Worm (Caenorhabditis elegans) whole organism, late embryonic: ENCODE measurements around the gene let-756.
A peak's percentile ranks its signal among the peaks of the same experiment; 100 is the strongest.

Experiments used
- C08G9.2 ChIP-seq: sonication (generic microtip); optimal IDR thresholded peaks from 2 replicates; lab custom pipeline; 2016; ENCODE audit warnings: mild to moderate bottlenecking, missing genetic modification characterization, moderate library complexity, missing compliant biosample characterization
- F13H6.1 ChIP-seq: sonication (generic microtip); optimal IDR thresholded peaks from 2 replicates; lab custom pipeline; 2016; ENCODE audit warnings: missing genetic modification characterization, missing compliant biosample characterization
- K09A11.1 ChIP-seq: sonication (generic microtip); optimal IDR thresholded peaks from 2 replicates; lab custom pipeline; 2017; ENCODE audit warnings: antibody characterized with exemption, mild to moderate bottlenecking, missing genetic modification characterization, missing compliant biosample characterization; ENCODE audit not compliant: insufficient read depth
- Y22D7AL.16 ChIP-seq: sonication (generic microtip); optimal IDR thresholded peaks from 2 replicates; lab custom pipeline; 2016; ENCODE audit warnings: missing genetic modification characterization, missing compliant biosample characterization
- ama-1 ChIP-seq: fragments of 150-350 bp; optimal IDR thresholded peaks from 2 replicates; lab custom pipeline; 2014
- ceh-14 ChIP-seq: sonication (generic microtip); optimal IDR thresholded peaks from 2 replicates; lab custom pipeline; 2016; ENCODE audit warnings: missing genotype, missing genetic modification characterization, missing compliant biosample characterization
- ceh-18 ChIP-seq: sonication (generic microtip); optimal IDR thresholded peaks from 2 replicates; lab custom pipeline; 2016; ENCODE audit warnings: missing genetic modification characterization, missing compliant biosample characterization
- ceh-19 ChIP-seq: fragments of 200-800 bp; sonication (Bioruptor generic); optimal IDR thresholded peaks from 2 replicates; lab custom pipeline; 2018; ENCODE audit warnings: mild to moderate bottlenecking, missing genetic modification characterization, missing compliant biosample characterization
- ceh-2 ChIP-seq: sonication (generic microtip); optimal IDR thresholded peaks from 2 replicates; lab custom pipeline; 2016; ENCODE audit warnings: missing genotype, missing genetic modification characterization, missing compliant biosample characterization
- ceh-31 ChIP-seq: sonication (generic microtip); optimal IDR thresholded peaks from 2 replicates; lab custom pipeline; 2016; ENCODE audit warnings: missing genetic modification characterization, missing compliant biosample characterization
- ceh-45 ChIP-seq: fragments of 200-800 bp; sonication (Bioruptor generic); IDR thresholded peaks from 2 replicates; pipeline ENCODE4 v1.3.6; 2022; ENCODE audit warnings: missing genetic modification reagents, missing genetic modification characterization, missing compliant biosample characterization
- ceh-48 ChIP-seq: sonication (generic microtip); optimal IDR thresholded peaks from 2 replicates; lab custom pipeline; 2016; ENCODE audit warnings: missing genetic modification characterization, inconsistent platforms, missing compliant biosample characterization
- ceh-9 ChIP-seq: sonication (generic microtip); optimal IDR thresholded peaks from 2 replicates; lab custom pipeline; 2016; ENCODE audit warnings: mild to moderate bottlenecking, missing genetic modification characterization, inconsistent platforms, missing compliant biosample characterization
- che-1 ChIP-seq: sonication (generic microtip); optimal IDR thresholded peaks from 2 replicates; lab custom pipeline; 2016; ENCODE audit warnings: mild to moderate bottlenecking, missing genetic modification characterization, missing compliant biosample characterization
- dmd-4 ChIP-seq: sonication (generic microtip); optimal IDR thresholded peaks from 2 replicates; lab custom pipeline; 2016; ENCODE audit warnings: borderline replicate concordance, missing genetic modification characterization, missing compliant biosample characterization
- elt-2 ChIP-seq: sonication (generic microtip); optimal IDR thresholded peaks from 2 replicates; lab custom pipeline; 2016; ENCODE audit warnings: missing genetic modification reagents, missing genetic modification characterization, missing compliant biosample characterization
- elt-4 ChIP-seq: sonication (generic microtip); optimal IDR thresholded peaks from 2 replicates; lab custom pipeline; 2016; ENCODE audit warnings: missing genetic modification characterization, missing compliant biosample characterization
- ets-4 ChIP-seq: sonication (generic microtip); optimal IDR thresholded peaks from 2 replicates; lab custom pipeline; 2016; ENCODE audit warnings: missing genetic modification characterization, missing compliant biosample characterization
- fkh-10 ChIP-seq: fragments of 150-350 bp; optimal IDR thresholded peaks from 2 replicates; lab custom pipeline; 2014; ENCODE audit warnings: missing biosample characterization, missing genetic modification reagents, missing genetic modification characterization
- fkh-6 ChIP-seq: sonication (generic microtip); optimal IDR thresholded peaks from 2 replicates; lab custom pipeline; 2016; ENCODE audit warnings: missing genetic modification characterization, missing compliant biosample characterization
- hlh-13 ChIP-seq: fragments of 200-800 bp; sonication (Bioruptor generic); optimal IDR thresholded peaks from 2 replicates; lab custom pipeline; 2018; ENCODE audit warnings: mild to moderate bottlenecking, missing genetic modification characterization, missing compliant biosample characterization
- hlh-30 ChIP-seq: sonication (generic microtip); optimal IDR thresholded peaks from 2 replicates; lab custom pipeline; 2017; ENCODE audit warnings: antibody characterized with exemption, missing genetic modification characterization, missing compliant biosample characterization; ENCODE audit not compliant: insufficient read depth
- hlh-8 ChIP-seq: sonication (generic microtip); optimal IDR thresholded peaks from 2 replicates; lab custom pipeline; 2016; ENCODE audit warnings: missing genotype, missing genetic modification characterization, missing compliant biosample characterization
- madf-2 ChIP-seq: sonication (generic microtip); optimal IDR thresholded peaks from 2 replicates; lab custom pipeline; 2017; ENCODE audit warnings: missing genetic modification characterization, missing compliant biosample characterization
- nhr-11 ChIP-seq: fragments of 150-350 bp; optimal IDR thresholded peaks from 2 replicates; lab custom pipeline; 2014; ENCODE audit warnings: missing biosample characterization, missing genetic modification characterization
- nhr-232 ChIP-seq: sonication (generic microtip); optimal IDR thresholded peaks from 2 replicates; lab custom pipeline; 2016; ENCODE audit warnings: missing genetic modification characterization, missing compliant biosample characterization
- npax-4 ChIP-seq: sonication (generic microtip); optimal IDR thresholded peaks from 2 replicates; lab custom pipeline; 2016; ENCODE audit warnings: missing genetic modification characterization, missing compliant biosample characterization
- pag-3 ChIP-seq: sonication (generic microtip); optimal IDR thresholded peaks from 2 replicates; lab custom pipeline; 2016; ENCODE audit warnings: missing compliant biosample characterization, missing genetic modification characterization, borderline replicate concordance
- pat-9 ChIP-seq: fragments of 200-800 bp; sonication (Bioruptor generic); optimal IDR thresholded peaks from 2 replicates; lab custom pipeline; 2018; ENCODE audit warnings: mild to moderate bottlenecking, missing genetic modification characterization, moderate library complexity, missing compliant biosample characterization
- pax-1 ChIP-seq: fragments of 150-350 bp; optimal IDR thresholded peaks from 2 replicates; lab custom pipeline; 2014; ENCODE audit warnings: missing biosample characterization, missing genetic modification characterization
- pros-1 ChIP-seq: fragments of 150-350 bp; optimal IDR thresholded peaks from 2 replicates; lab custom pipeline; 2014; ENCODE audit warnings: missing biosample characterization, missing genetic modification reagents, missing genetic modification characterization
- rnt-1 ChIP-seq: sonication (generic microtip); optimal IDR thresholded peaks from 2 replicates; lab custom pipeline; 2016; ENCODE audit warnings: missing genetic modification characterization, missing compliant biosample characterization
- sox-4 ChIP-seq: sonication (generic microtip); optimal IDR thresholded peaks from 2 replicates; lab custom pipeline; 2017; ENCODE audit warnings: mild to moderate bottlenecking, missing genetic modification characterization, inconsistent platforms, missing compliant biosample characterization
- tbx-2 ChIP-seq: sonication (generic microtip); optimal IDR thresholded peaks from 2 replicates; lab custom pipeline; 2016; ENCODE audit warnings: missing genetic modification characterization, missing compliant biosample characterization
- tbx-7 ChIP-seq: sonication (generic microtip); optimal IDR thresholded peaks from 2 replicates; lab custom pipeline; 2016; ENCODE audit warnings: missing genotype, missing genetic modification characterization, missing compliant biosample characterization
- unc-3 ChIP-seq, 2 experiments: fragments of 200-800 bp in 1 of 2; sonication (Bioruptor generic) in 1 of 2; sonication (generic microtip) in 1 of 2; conservative IDR thresholded peaks in 1 of 2; optimal IDR thresholded peaks in 1 of 2; 2 replicates each; pipeline versions ENCODE4 v1.3.6 to Lab custom; 2016 to 2022; ENCODE audit warnings: missing compliant biosample characterization in 2 of 2, missing genetic modification characterization in 2 of 2, missing genetic modification reagents in 1 of 2
- unc-55 ChIP-seq: sonication (generic microtip); optimal IDR thresholded peaks from 2 replicates; lab custom pipeline; 2017; ENCODE audit warnings: missing biosample characterization, missing genetic modification reagents, missing genetic modification characterization
- unc-86 ChIP-seq: sonication (generic microtip); optimal IDR thresholded peaks from 2 replicates; lab custom pipeline; 2016; ENCODE audit warnings: missing genetic modification characterization, missing compliant biosample characterization

let-756 gene

DNA sequence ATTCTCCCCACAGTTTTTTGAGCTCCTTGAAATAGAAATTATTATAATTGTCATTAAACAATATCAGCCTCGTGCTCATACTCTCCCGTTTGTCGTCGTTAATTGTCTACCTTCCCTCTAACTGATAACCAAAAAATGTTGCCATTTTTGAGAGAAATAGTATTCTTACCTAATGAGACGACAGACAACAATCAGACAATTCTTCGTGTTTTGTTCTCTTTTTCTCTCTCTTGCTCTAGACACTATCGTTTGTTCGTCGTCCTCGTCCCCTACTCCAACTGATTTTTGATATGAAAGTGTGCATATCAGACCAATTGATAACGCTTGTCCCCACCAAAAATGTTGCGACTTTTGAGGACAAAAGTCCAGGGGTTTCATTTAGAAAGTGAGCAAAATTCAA is 45.4 kb upstream of the let-756 start:
- TF ChIP-seq elt-2 (peak; percentile 91), ceh-9 (tag; lab: Kevin White, UChicago) (no peak)

DNA sequence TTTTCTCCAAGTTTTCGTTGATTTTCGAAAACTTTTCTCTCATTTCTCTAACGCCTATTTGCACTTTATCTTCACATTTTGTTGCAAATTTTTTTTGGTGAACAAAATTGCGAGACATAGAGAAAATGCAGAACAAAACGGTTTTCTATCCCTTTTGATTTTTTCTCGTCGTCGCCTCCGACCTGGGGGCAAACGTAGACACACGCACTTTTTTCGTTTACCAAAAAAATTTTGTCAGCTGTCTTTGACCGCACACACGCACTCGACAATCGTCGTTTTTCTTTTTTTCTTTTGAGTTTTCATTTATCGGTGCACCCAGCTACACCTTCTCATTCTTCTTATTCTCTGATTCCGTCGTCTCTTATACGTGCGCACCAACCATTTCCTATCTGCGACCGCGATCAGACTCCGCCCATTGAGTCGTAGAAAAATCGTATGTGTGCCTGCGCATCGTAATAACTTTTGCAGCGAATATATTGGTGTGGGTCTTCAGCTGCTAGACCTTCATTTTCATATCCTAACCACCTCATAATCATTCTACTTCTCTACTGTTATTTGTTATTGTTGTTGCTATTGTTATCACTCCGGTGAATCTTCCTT is 44.5 kb upstream of the let-756 start:
- TF ChIP-seq elt-4 (tag; lab: Kevin White, UChicago) = no peak
- peak; percentile 5 for TF ChIP-seq tbx-2 (tag; lab: Kevin White, UChicago)
- peak; percentile 27 for TF ChIP-seq rnt-1 (tag; lab: Kevin White, UChicago)
- TF ChIP-seq ceh-18 (tag; lab: Kevin White, UChicago) = peak; percentile 57
- TF ChIP-seq, all 69 proteins: peak for 3

DNA sequence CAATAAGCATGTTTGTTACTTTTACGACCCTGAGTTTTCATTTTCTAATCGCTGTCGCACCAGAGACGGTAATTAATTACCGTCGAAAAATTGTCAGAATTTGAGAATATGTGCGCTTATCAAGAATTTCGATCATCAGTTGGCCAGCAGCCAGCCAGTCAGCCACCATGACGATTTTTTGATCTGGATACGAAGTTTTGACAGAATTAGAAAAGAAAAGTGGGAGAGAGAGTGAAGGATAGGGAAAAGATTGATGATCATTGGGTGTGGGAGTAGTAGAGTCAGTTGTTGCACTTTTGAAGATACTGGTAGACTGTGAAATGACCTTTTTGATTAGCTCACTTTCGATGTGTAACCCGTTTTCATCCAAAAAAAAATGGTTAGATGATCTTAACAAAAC is 42.5 kb upstream of the let-756 start:
- TF ChIP-seq ceh-18 (tag; lab: Kevin White, UChicago) (peak; percentile 21), K09A11.1 (tag; lab: Kevin White, UChicago) (no peak), rnt-1 (tag; lab: Kevin White, UChicago) (no peak)
- TF ChIP-seq, all 69 proteins: peak for 1

DNA sequence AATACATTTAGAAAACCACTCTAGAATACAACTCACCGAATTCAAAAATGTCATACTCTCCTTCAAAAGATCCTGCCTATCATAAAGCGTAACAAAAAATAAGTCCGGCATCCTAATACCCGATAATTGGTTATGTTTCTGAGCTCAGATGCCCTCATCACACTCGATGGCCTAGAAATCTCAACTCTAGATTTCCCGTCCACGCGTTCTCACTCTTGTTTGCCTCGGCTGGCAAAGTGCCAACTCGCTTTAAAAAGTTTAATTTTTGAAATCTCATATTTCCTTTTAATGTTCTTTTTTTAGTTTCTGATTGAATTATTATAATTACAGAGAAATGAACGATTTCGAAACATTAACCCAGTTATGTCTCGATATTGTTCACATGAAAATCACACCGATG is 39.2 kb upstream of the let-756 start, which contains the start of the genes C56G2.15 and thoc-2:
C56G2.15 (minus strand) TSS at position 188 of the 400 bp plus-strand sequence.
thoc-2 (plus strand) TSS at position 331 of the 400 bp plus-strand sequence.
- TF ChIP-seq ceh-19 (GFP tag; lab: Kevin White, UChicago) (no peak), fkh-6 (tag; lab: Kevin White, UChicago) (no peak), ceh-2 (peak; percentile 10), tbx-2 (tag; lab: Kevin White, UChicago) (peak; percentile 51), nhr-232 (tag; lab: Kevin White, UChicago) (no peak), C08G9.2 (peak; percentile 38), hlh-8 (tag; lab: Kevin White, UChicago) (no peak), ceh-31 (tag; lab: Kevin White, UChicago) (peak; percentile 51)

DNA sequence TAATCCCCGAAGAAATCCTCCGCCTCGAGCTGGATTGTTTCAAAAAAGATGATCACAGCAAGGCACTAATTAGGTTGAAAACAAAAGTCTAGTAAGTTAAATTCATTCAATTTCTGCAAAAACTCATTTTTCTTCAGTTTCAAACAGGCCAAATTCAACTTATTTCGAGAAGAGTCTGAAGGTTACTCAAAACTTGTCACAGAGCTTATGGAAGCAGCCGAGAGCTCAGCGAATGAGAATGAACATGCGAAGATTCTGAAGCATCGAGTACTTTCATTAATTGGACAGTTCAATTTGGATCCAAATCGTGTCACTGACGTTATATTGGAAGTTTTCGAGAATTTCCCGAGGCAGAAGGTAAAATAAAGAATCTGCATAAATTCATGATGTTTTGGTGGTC is 38.4 kb upstream of the let-756 start:
- no peak for TF ChIP-seq ceh-2
- TF ChIP-seq unc-86 (tag; lab: Kevin White, UChicago) = no peak
- no peak for TF ChIP-seq tbx-2 (tag; lab: Kevin White, UChicago)
- no peak for TF ChIP-seq Y22D7AL.16 (tag; lab: Kevin White, UChicago)
- TF ChIP-seq unc-3 (GFP tag; conservative IDR thresholded peaks at IDR 0.05; lab: Robert Waterston, UW) = no peak
- no peak for TF ChIP-seq unc-3 (tag; optimal IDR thresholded peaks at IDR 0.05; lab: Kevin White, UChicago)
- TF ChIP-seq F13H6.1 (tag; lab: Kevin White, UChicago) = no peak
- no peak for TF ChIP-seq ceh-31 (tag; lab: Kevin White, UChicago)
- TF ChIP-seq pax-1 (tag; lab: Kevin White, UChicago) = no peak
- TF ChIP-seq pag-3 (tag; lab: Kevin White, UChicago) = no peak
- TF ChIP-seq sox-4 (tag; lab: Kevin White, UChicago) = no peak
- no peak for TF ChIP-seq pros-1 (tag; lab: Kevin White, UChicago)
- TF ChIP-seq nhr-11 = no peak
- no peak for TF ChIP-seq madf-2 (tag; lab: Kevin White, UChicago)

DNA sequence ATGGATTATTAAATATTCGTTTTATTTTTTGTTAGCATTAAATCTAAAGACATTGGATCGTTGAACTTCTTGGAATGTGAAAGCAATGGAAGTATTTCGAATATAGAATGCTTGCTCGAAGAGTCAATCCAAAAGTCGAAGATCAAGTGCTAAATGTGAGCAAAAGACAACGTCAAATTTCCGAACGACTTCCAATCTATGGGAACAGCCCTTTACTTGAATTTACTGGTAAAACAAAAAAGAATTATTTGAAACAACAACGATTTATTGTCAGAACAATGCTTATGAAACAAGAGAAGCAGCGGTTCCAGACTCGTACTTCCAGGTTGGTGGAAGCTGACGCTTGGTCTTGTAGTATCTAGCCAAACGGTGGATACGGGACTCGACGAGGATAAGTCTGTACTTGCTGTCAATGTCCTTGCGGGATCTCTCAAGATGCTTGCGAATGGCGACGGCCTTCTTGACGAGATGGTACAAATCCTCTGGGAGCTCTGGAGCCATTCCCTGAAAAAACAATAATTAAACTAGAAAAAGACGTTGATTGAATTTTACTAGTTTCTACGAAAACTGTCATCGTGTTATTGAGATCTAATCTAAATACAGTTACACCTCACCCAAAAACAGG is 33.0 kb upstream of the let-756 start:
- peak; percentile 17 for TF ChIP-seq ama-1
- TF ChIP-seq npax-4 (tag; lab: Kevin White, UChicago) = no peak

DNA sequence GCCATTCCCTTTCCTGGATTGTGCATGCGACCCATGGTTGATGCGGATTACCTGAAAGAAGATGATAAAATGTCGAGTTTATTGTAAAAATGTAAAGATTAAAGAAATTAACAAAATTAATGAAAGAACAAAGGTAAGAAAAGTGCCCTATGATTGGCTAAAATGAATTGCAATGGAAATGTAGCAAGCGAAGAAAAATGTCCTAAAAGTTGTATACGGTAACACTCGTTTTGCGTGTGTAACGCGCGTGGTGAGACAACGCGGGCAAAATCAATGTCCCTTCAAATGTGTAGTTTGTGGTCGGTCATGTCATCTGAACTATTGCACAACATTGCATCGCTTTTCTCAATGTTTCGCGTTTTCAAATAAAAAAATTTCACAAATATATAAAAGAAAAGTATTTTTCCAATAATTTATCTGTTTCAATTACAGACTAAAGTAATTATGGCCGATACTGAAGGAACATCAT is 31.9 kb upstream of the let-756 start, which contains the start of the genes rps-13 and nfx-1:
rps-13 (minus strand) TSS at position 51 of the 469 bp plus-strand sequence.
nfx-1 (plus strand) TSS at position 433 of the 469 bp plus-strand sequence.
- TF ChIP-seq ceh-45 (GFP tag; lab: Robert Waterston, UW) = no peak
- no peak for TF ChIP-seq pat-9 (tag; lab: Kevin White, UChicago)
- TF ChIP-seq dmd-4 (tag; lab: Kevin White, UChicago) = no peak
- TF ChIP-seq hlh-13 (GFP tag; lab: Kevin White, UChicago) = no peak
- peak; percentile 25 for TF ChIP-seq ets-4
- TF ChIP-seq unc-86 (tag; lab: Kevin White, UChicago) = no peak
- TF ChIP-seq K09A11.1 (tag; lab: Kevin White, UChicago) = no peak
- peak; percentile 78 for TF ChIP-seq hlh-30 (tag; lab: Kevin White, UChicago)
- no peak for TF ChIP-seq fkh-10 (GFP tag; lab: Kevin White, UChicago)
- TF ChIP-seq ceh-18 (tag; lab: Kevin White, UChicago) = peak; percentile 50
- no peak for TF ChIP-seq che-1 (tag; lab: Kevin White, UChicago)
- no peak for TF ChIP-seq tbx-7 (tag; lab: Kevin White, UChicago)
- peak; percentile 57 for TF ChIP-seq unc-55 (GFP tag; lab: Kevin White, UChicago)
- no peak for TF ChIP-seq pros-1 (tag; lab: Kevin White, UChicago)
- TF ChIP-seq ama-1 = no peak
- peak; percentile 50 for TF ChIP-seq ceh-48 (tag; lab: Kevin White, UChicago)
- no peak for TF ChIP-seq ceh-14 (tag; lab: Kevin White, UChicago)
